Worm (Caenorhabditis elegans) whole organism, L4 larva: ENCODE results near the gene ttc-4.
A peak's percentile ranks its signal among the peaks of the same experiment; 100 is the strongest.

Source experiments
- F10B5.3 ChIP-seq: sonication (generic microtip); optimal IDR thresholded peaks from 2 replicates; lab custom pipeline; 2016; ENCODE audit warnings: mild to moderate bottlenecking, missing genetic modification characterization, missing compliant biosample characterization
- F26F4.8 ChIP-seq: fragments of 200-800 bp; sonication (Bioruptor generic); conservative IDR thresholded peaks from 2 replicates; pipeline ENCODE4 v1.3.6; 2022; ENCODE audit warnings: missing genetic modification characterization, missing compliant biosample characterization
- R02D3.7 ChIP-seq: fragments of 150-350 bp; sonication (generic microtip); optimal IDR thresholded peaks from 3 replicates; lab custom pipeline; 2014; ENCODE audit warnings: missing biosample characterization, missing genetic modification characterization
- aha-1 ChIP-seq: fragments of 150-350 bp; peaks from one replicate; lab custom pipeline; 2014; ENCODE audit warnings: missing biosample characterization, missing genetic modification characterization
- ama-1 ChIP-seq: fragments of 150-350 bp; optimal IDR thresholded peaks from 2 replicates; lab custom pipeline; 2014; ENCODE audit warnings: inconsistent platforms, mixed read lengths
- attf-4 ChIP-seq: sonication (generic microtip); optimal IDR thresholded peaks from 3 replicates; lab custom pipeline; 2017; ENCODE audit warnings: missing biosample characterization, missing genetic modification characterization
- ceh-20 ChIP-seq: fragments of 200-800 bp; sonication (Bioruptor generic); IDR thresholded peaks from 2 replicates; pipeline ENCODE4 v1.3.6; 2022; ENCODE audit warnings: missing genetic modification reagents, missing genetic modification characterization, missing compliant biosample characterization
- ceh-28 ChIP-seq: fragments of 150-350 bp; optimal IDR thresholded peaks from 2 replicates; lab custom pipeline; 2014; ENCODE audit warnings: missing biosample characterization, missing genetic modification reagents, missing genetic modification characterization
- cey-2 ChIP-seq: sonication (generic microtip); optimal IDR thresholded peaks from 3 replicates; lab custom pipeline; 2017; ENCODE audit warnings: missing genetic modification characterization, mild to moderate bottlenecking, missing compliant biosample characterization, antibody characterized with exemption, borderline replicate concordance; ENCODE audit not compliant: insufficient read depth
- daf-12 ChIP-seq: fragments of 150-350 bp; optimal IDR thresholded peaks from 2 replicates; lab custom pipeline; 2014; ENCODE audit warnings: missing biosample characterization, missing genetic modification reagents, missing genetic modification characterization
- daf-16 ChIP-seq, 3 experiments: sonication (generic microtip); optimal IDR thresholded peaks; 2 replicates each; lab custom pipeline; 2016 to 2017; ENCODE audit warnings: missing genetic modification characterization in 3 of 3, missing genetic modification reagents in 3 of 3, mild to moderate bottlenecking in 2 of 3, missing compliant biosample characterization in 2 of 3, missing biosample characterization in 1 of 3, moderate library complexity in 1 of 3
- daf-19 ChIP-seq: fragments of 200-800 bp; sonication (Bioruptor generic); conservative IDR thresholded peaks from 2 replicates; pipeline ENCODE4 v1.3.6; 2022; ENCODE audit warnings: missing genetic modification characterization, missing compliant biosample characterization
- daf-8 ChIP-seq: fragments of 200-800 bp; sonication (Bioruptor generic); IDR thresholded peaks from 2 replicates; pipeline ENCODE4 v1.3.6; 2022; ENCODE audit warnings: missing genetic modification characterization, missing compliant biosample characterization
- dmd-6 ChIP-seq: fragments of 200-800 bp; sonication (Bioruptor generic); IDR thresholded peaks from 2 replicates; pipeline ENCODE4 v1.3.6; 2022; ENCODE audit warnings: missing genetic modification reagents, missing genetic modification characterization, missing compliant biosample characterization
- dmd-8 ChIP-seq: fragments of 200-800 bp; sonication (Bioruptor generic); IDR thresholded peaks from 2 replicates; pipeline ENCODE4 v1.3.6; 2022; ENCODE audit warnings: missing genetic modification characterization, missing compliant biosample characterization
- dmd-9 ChIP-seq: fragments of 200-800 bp; sonication (Bioruptor generic); IDR thresholded peaks from 2 replicates; pipeline ENCODE4 v1.3.6; 2022; ENCODE audit warnings: missing genetic modification reagents, missing genetic modification characterization, missing compliant biosample characterization
- duxl-1 ChIP-seq: sonication (generic microtip); optimal IDR thresholded peaks from 2 replicates; lab custom pipeline; 2016; ENCODE audit warnings: mild to moderate bottlenecking, missing genetic modification characterization, moderate library complexity, missing compliant biosample characterization; ENCODE audit not compliant: poor library complexity
- dve-1 ChIP-seq: sonication (generic microtip); optimal IDR thresholded peaks from 2 replicates; lab custom pipeline; 2017; ENCODE audit warnings: antibody characterized with exemption, mild to moderate bottlenecking, missing genetic modification characterization, missing compliant biosample characterization; ENCODE audit not compliant: insufficient read depth
- fkh-10 ChIP-seq: fragments of 150-350 bp; optimal IDR thresholded peaks from 2 replicates; lab custom pipeline; 2014; ENCODE audit warnings: missing biosample characterization, missing genetic modification reagents, missing genetic modification characterization
- hif-1 ChIP-seq, 2 experiments: sonication (generic microtip); optimal IDR thresholded peaks; 2 replicates each; lab custom pipeline; 2016 to 2017; ENCODE audit warnings: missing compliant biosample characterization in 2 of 2, missing genetic modification characterization in 2 of 2, missing genetic modification reagents in 2 of 2, missing genotype in 2 of 2, mild to moderate bottlenecking in 1 of 2
- hlh-11 ChIP-seq: fragments of 200-800 bp; sonication (Bioruptor generic); optimal IDR thresholded peaks from 2 replicates; lab custom pipeline; 2018; ENCODE audit warnings: mild to moderate bottlenecking, missing genetic modification characterization, missing compliant biosample characterization
- hlh-30 ChIP-seq: sonication (generic microtip); optimal IDR thresholded peaks from 2 replicates; lab custom pipeline; 2017; ENCODE audit warnings: antibody characterized with exemption, mild to moderate bottlenecking, missing genetic modification characterization, missing compliant biosample characterization; ENCODE audit not compliant: insufficient read depth
- jun-1 ChIP-seq: fragments of 150-350 bp; optimal IDR thresholded peaks from 2 replicates; lab custom pipeline; 2014; ENCODE audit warnings: missing biosample characterization, missing genetic modification reagents, missing genetic modification characterization
- lin-1 ChIP-seq: fragments of 200-800 bp; sonication (Bioruptor generic); IDR thresholded peaks from 2 replicates; pipeline ENCODE4 v1.3.6; 2022; ENCODE audit warnings: missing genetic modification reagents, missing genetic modification characterization, missing compliant biosample characterization
- lin-13 ChIP-seq: fragments of 150-350 bp; optimal IDR thresholded peaks from 2 replicates; lab custom pipeline; 2014; ENCODE audit warnings: missing biosample characterization, missing genetic modification reagents, missing genetic modification characterization
- lin-38 ChIP-seq: fragments of 200-800 bp; sonication (Bioruptor generic); IDR thresholded peaks from 2 replicates; pipeline ENCODE4 v1.3.6; 2022; ENCODE audit warnings: missing genetic modification reagents, missing genetic modification characterization, missing compliant biosample characterization
- lin-39 ChIP-seq: fragments of 150-350 bp; optimal IDR thresholded peaks from 2 replicates; lab custom pipeline; 2014; ENCODE audit warnings: missing biosample characterization, missing genetic modification reagents, missing genetic modification characterization
- lir-3 ChIP-seq: sonication (generic microtip); optimal IDR thresholded peaks from 2 replicates; lab custom pipeline; 2016; ENCODE audit warnings: mild to moderate bottlenecking, missing genetic modification characterization, missing compliant biosample characterization
- mdl-1 ChIP-seq, 2 experiments: fragments of 150-350 bp in 1 of 2; sonication (generic microtip) in 1 of 2; optimal IDR thresholded peaks; 2 replicates each; lab custom pipeline; 2014 to 2017; ENCODE audit warnings: missing biosample characterization in 2 of 2, missing genetic modification characterization in 2 of 2
- mdt-29 ChIP-seq: fragments of 200-800 bp; sonication (Bioruptor generic); IDR thresholded peaks from 2 replicates; pipeline ENCODE4 v1.3.6; 2022; ENCODE audit warnings: missing genetic modification reagents, missing genetic modification characterization, missing compliant biosample characterization
- mep-1 ChIP-seq: fragments of 150-350 bp; sonication (generic microtip); optimal IDR thresholded peaks from 3 replicates; lab custom pipeline; 2014; ENCODE audit warnings: missing biosample characterization, missing genetic modification characterization
- mxl-2 ChIP-seq: fragments of 200-800 bp; sonication (Bioruptor generic); conservative IDR thresholded peaks from 2 replicates; pipeline ENCODE4 v1.3.6; 2022; ENCODE audit warnings: missing genetic modification reagents, missing genetic modification characterization, missing compliant biosample characterization
- nhr-25 ChIP-seq: sonication (generic microtip); optimal IDR thresholded peaks from 2 replicates; lab custom pipeline; 2017; ENCODE audit warnings: missing genetic modification characterization, mild to moderate bottlenecking, missing compliant biosample characterization, antibody characterized with exemption, moderate library complexity, borderline replicate concordance; ENCODE audit not compliant: insufficient read depth
- nhr-41 ChIP-seq: fragments of 200-800 bp; sonication (Bioruptor generic); IDR thresholded peaks from 2 replicates; pipeline ENCODE4 v1.3.6; 2022; ENCODE audit warnings: missing genetic modification reagents, missing genetic modification characterization, missing compliant biosample characterization
- nhr-6 ChIP-seq: fragments of 150-350 bp; optimal IDR thresholded peaks from 2 replicates; lab custom pipeline; 2014; ENCODE audit warnings: missing biosample characterization, missing genetic modification characterization
- nhr-76 ChIP-seq: fragments of 150-350 bp; optimal IDR thresholded peaks from 2 replicates; lab custom pipeline; 2014; ENCODE audit warnings: missing biosample characterization, missing genetic modification characterization
- nhr-77 ChIP-seq: fragments of 150-350 bp; optimal IDR thresholded peaks from 2 replicates; lab custom pipeline; 2014; ENCODE audit warnings: missing biosample characterization, missing genetic modification characterization
- pha-4 ChIP-seq, 2 experiments: fragments of 150-350 bp in 1 of 2; fragments of 200-800 bp in 1 of 2; sonication (Bioruptor generic) in 1 of 2; IDR thresholded peaks in 1 of 2; optimal IDR thresholded peaks in 1 of 2; 2 replicates each; pipeline versions ENCODE4 v1.3.6 to Lab custom; 2014 to 2022; ENCODE audit warnings: missing genetic modification characterization in 2 of 2, missing genetic modification reagents in 2 of 2, missing biosample characterization in 1 of 2, missing compliant biosample characterization in 1 of 2
- php-3 ChIP-seq: fragments of 200-800 bp; sonication (Bioruptor generic); IDR thresholded peaks from 2 replicates; pipeline ENCODE4 v1.3.6; 2022; ENCODE audit warnings: missing genetic modification reagents, missing genetic modification characterization, missing compliant biosample characterization
- saeg-2 ChIP-seq: fragments of 200-800 bp; sonication (Bioruptor generic); IDR thresholded peaks from 2 replicates; pipeline ENCODE4 v1.3.6; 2022; ENCODE audit warnings: missing genetic modification reagents, missing genetic modification characterization, missing compliant biosample characterization
- snpc-1.2 ChIP-seq: fragments of 200-800 bp; sonication (Bioruptor generic); IDR thresholded peaks from 2 replicates; pipeline ENCODE4 v1.3.6; 2022; ENCODE audit warnings: missing genetic modification reagents, missing genetic modification characterization, missing compliant biosample characterization
- tag-97 ChIP-seq: fragments of 200-800 bp; sonication (Bioruptor generic); IDR thresholded peaks from 2 replicates; pipeline ENCODE4 v1.3.6; 2022; ENCODE audit warnings: missing genetic modification characterization, missing compliant biosample characterization
- tra-1 ChIP-seq: fragments of 200-800 bp; sonication (Bioruptor generic); IDR thresholded peaks from 2 replicates; pipeline ENCODE4 v1.3.6; 2022; ENCODE audit warnings: missing genetic modification reagents, missing genetic modification characterization, missing compliant biosample characterization
- unc-130 ChIP-seq: sonication (generic microtip); optimal IDR thresholded peaks from 2 replicates; lab custom pipeline; 2016; ENCODE audit warnings: missing genetic modification reagents, missing genetic modification characterization, missing compliant biosample characterization
- zag-1 ChIP-seq: fragments of 150-350 bp; optimal IDR thresholded peaks from 2 replicates; lab custom pipeline; 2014; ENCODE audit warnings: missing biosample characterization, missing genetic modification characterization
- zip-2 ChIP-seq: fragments of 150-350 bp; optimal IDR thresholded peaks from 2 replicates; lab custom pipeline; 2014; ENCODE audit warnings: missing biosample characterization, missing genetic modification characterization
- ztf-11 ChIP-seq: fragments of 150-350 bp; optimal IDR thresholded peaks from 2 replicates; lab custom pipeline; 2014; ENCODE audit warnings: missing biosample characterization, missing genetic modification characterization

ttc-4 gene

ce11 chrII:5572082-5572746 is 22.3 kb upstream of the ttc-4 start (continued):
- no peak for TF ChIP-seq ceh-28 (tag; lab: Kevin White, UChicago)
- no peak for TF ChIP-seq mxl-2 (GFP tag; lab: Robert Waterston, UW)
- TF ChIP-seq saeg-2 (GFP tag; lab: Robert Waterston, UW) = no peak
- peak; percentile 7 for TF ChIP-seq lin-13 (GFP tag; lab: Kevin White, UChicago)
- peak; percentile 71 for TF ChIP-seq cey-2
- TF ChIP-seq hlh-11 (tag; lab: Kevin White, UChicago) = peak; percentile 64
- TF ChIP-seq mdl-1 (tag; optimal IDR thresholded peaks at IDR 0.05; lab: Kevin White, UChicago) = peak in 1 of 2 experiments; percentile 46
- no peak for TF ChIP-seq F10B5.3 (tag; lab: Kevin White, UChicago)
- peak; percentile 82 for TF ChIP-seq aha-1
- no peak for TF ChIP-seq snpc-1.2 (GFP tag; lab: Robert Waterston, UW)
- peak; percentile 57 for TF ChIP-seq mep-1 (tag; lab: Kevin White, UChicago)
- TF ChIP-seq nhr-6 (tag; lab: Kevin White, UChicago) = peak; percentile 19
- TF ChIP-seq daf-16 (GFP tag; optimal IDR thresholded peaks at IDR 0.05; lab: Kevin White, UChicago) = peak in 1 of 2 experiments; percentile 0
- peak; percentile 75 for TF ChIP-seq daf-16 (tag; optimal IDR thresholded peaks at IDR 0.05; lab: Kevin White, UChicago)
- TF ChIP-seq zag-1 (tag; lab: Kevin White, UChicago) = no peak
- peak; percentile 57 for TF ChIP-seq dmd-6
- no peak for TF ChIP-seq dmd-9
- TF ChIP-seq ceh-20 (GFP tag; lab: Robert Waterston, UW) = peak; percentile 49; the same call in 1 of the 2 replicates
- TF ChIP-seq nhr-25 (tag; lab: Kevin White, UChicago) = peak; percentile 61
- TF ChIP-seq zip-2 (tag; lab: Kevin White, UChicago) = no peak
- no peak for TF ChIP-seq R02D3.7
- no peak for TF ChIP-seq nhr-76 (tag; lab: Kevin White, UChicago)

- peak; percentile 17 for TF ChIP-seq dve-1
- no peak for TF ChIP-seq fkh-10
- TF ChIP-seq hif-1 (tag; optimal IDR thresholded peaks at IDR 0.05; lab: Kevin White, UChicago) = no peak
- TF ChIP-seq hlh-30 (tag; lab: Kevin White, UChicago) = no peak
- TF ChIP-seq nhr-77 (tag; lab: Kevin White, UChicago) = no peak
- no peak for TF ChIP-seq F26F4.8 (GFP tag; lab: Robert Waterston, UW)
- no peak for TF ChIP-seq attf-4
- no peak for TF ChIP-seq ztf-11 (tag; lab: Kevin White, UChicago)
- no peak for TF ChIP-seq lin-39
- no peak for TF ChIP-seq duxl-1 (tag; lab: Kevin White, UChicago)
- TF ChIP-seq php-3 (GFP tag; lab: Robert Waterston, UW) = no peak
- TF ChIP-seq lin-38 (GFP tag; lab: Robert Waterston, UW) = peak; percentile 28
- no peak for TF ChIP-seq cey-2
- no peak for TF ChIP-seq lin-1 (GFP tag; lab: Robert Waterston, UW)
- no peak for TF ChIP-seq lin-13 (GFP tag; lab: Kevin White, UChicago)
- peak; percentile 42 for TF ChIP-seq mep-1 (tag; lab: Kevin White, UChicago)
- no peak for TF ChIP-seq jun-1 (tag; lab: Kevin White, UChicago)
- no peak for TF ChIP-seq daf-19 (GFP tag; lab: Robert Waterston, UW)
- peak; percentile 21; the same call in 1 of the 2 replicates for TF ChIP-seq tra-1
- TF ChIP-seq nhr-41 (GFP tag; lab: Robert Waterston, UW) = no peak
- no peak for TF ChIP-seq tag-97
- TF ChIP-seq daf-8 = no peak
- no peak for TF ChIP-seq mdl-1 (tag; optimal IDR thresholded peaks at IDR 0.05; lab: Kevin White, UChicago)
- no peak for TF ChIP-seq dmd-8 (GFP tag; lab: Robert Waterston, UW)
- no peak for TF ChIP-seq pha-4 (GFP tag; IDR thresholded peaks at IDR 0.05; lab: Robert Waterston, UW)
- no peak for TF ChIP-seq pha-4 (tag; optimal IDR thresholded peaks at IDR 0.05; lab: Kevin White, UChicago)
- TF ChIP-seq unc-130 (GFP tag; lab: Kevin White, UChicago) = no peak
- TF ChIP-seq lir-3 = no peak
- TF ChIP-seq saeg-2 (GFP tag; lab: Robert Waterston, UW) = no peak
- TF ChIP-seq daf-12 = no peak
- TF ChIP-seq mdt-29 (GFP tag; lab: Robert Waterston, UW) = 0 out of 2 replicates have a peak, but pooled peaks have one; percentile 7
- no peak for TF ChIP-seq ama-1 (lab: Kevin White, UChicago)
Observed at ce11 chrII:5574925-5575324, 19.6 kb upstream of the ttc-4 start.
